Fruit fly (Drosophila melanogaster) whole organism, embryonic: Measurements from ENCODE around the gene Sema5c.
A peak's percentile ranks its signal among the peaks of the same experiment; 100 is the strongest.

Experiments
- Adf1 ChIP-seq: fragments of 200-800 bp; sonication (Bioruptor generic); IDR thresholded peaks from 2 replicates; pipeline ENCODE4 v1.3.6; 2022; ENCODE audit warnings: missing biosample characterization, missing genetic modification characterization
- Asciz ChIP-seq: fragments of 200-800 bp; sonication (Bioruptor generic); optimal IDR thresholded peaks from 2 replicates; lab custom pipeline; 2017; ENCODE audit warnings: missing biosample characterization, mild to moderate bottlenecking, missing genetic modification characterization, missing genetic modification reagents
- Atf6 ChIP-seq: fragments of 200-800 bp; sonication (Bioruptor generic); IDR thresholded peaks from 2 replicates; pipeline ENCODE4 v1.3.6; 2022; ENCODE audit warnings: missing biosample characterization, missing genetic modification characterization
- CG11398 ChIP-seq: fragments of 200-800 bp; sonication (Bioruptor generic); optimal IDR thresholded peaks from 2 replicates; lab custom pipeline; 2016; ENCODE audit warnings: missing biosample characterization, missing genetic modification characterization
- CG11560 ChIP-seq: fragments of 200-800 bp; sonication (Bioruptor generic); IDR thresholded peaks from 3 replicates; pipeline ENCODE4 v1.3.6; 2022; ENCODE audit warnings: missing biosample characterization, missing genetic modification characterization
- CG13296 ChIP-seq: fragments of 200-800 bp; sonication (Bioruptor generic); optimal IDR thresholded peaks from 3 replicates; lab custom pipeline; 2018; ENCODE audit warnings: missing biosample characterization, mild to moderate bottlenecking, missing genetic modification characterization
- CG15269 ChIP-seq: fragments of 200-800 bp; sonication (Bioruptor generic); optimal IDR thresholded peaks from 2 replicates; lab custom pipeline; 2018; ENCODE audit warnings: missing biosample characterization, mild to moderate bottlenecking, missing genetic modification characterization, moderate library complexity
- CG16815 ChIP-seq: fragments of 200-800 bp; sonication (Bioruptor generic); optimal IDR thresholded peaks from 3 replicates; lab custom pipeline; 2017; ENCODE audit warnings: missing biosample characterization, mild to moderate bottlenecking, missing genetic modification characterization
- CG17328 ChIP-seq: fragments of 200-800 bp; sonication (Bioruptor generic); IDR thresholded peaks from 2 replicates; pipeline ENCODE4 v1.3.6; 2022; ENCODE audit warnings: missing biosample characterization, missing genetic modification characterization
- CG2129 ChIP-seq: fragments of 200-800 bp; sonication (Bioruptor generic); IDR thresholded peaks from 2 replicates; pipeline ENCODE4 v1.3.6; 2022; ENCODE audit warnings: missing biosample characterization, missing genetic modification characterization; ENCODE audit not compliant: partially characterized antibody
- CG30020 ChIP-seq: fragments of 200-800 bp; optimal IDR thresholded peaks from 2 replicates; lab custom pipeline; 2019; ENCODE audit warnings: missing biosample characterization, mild to moderate bottlenecking, missing genetic modification characterization, moderate library complexity
- CG31224 ChIP-seq: fragments of 200-800 bp; sonication (Bioruptor generic); IDR thresholded peaks from 2 replicates; pipeline ENCODE4 v1.3.6; 2022; ENCODE audit warnings: missing biosample characterization, missing genetic modification characterization
- CG31441 ChIP-seq: fragments of 200-800 bp; sonication (Bioruptor generic); IDR thresholded peaks from 2 replicates; pipeline ENCODE4 v1.3.6; 2022; ENCODE audit warnings: missing biosample characterization, missing genetic modification characterization
- CG3281 ChIP-seq: fragments of 200-800 bp; sonication (Bioruptor generic); optimal IDR thresholded peaks from 3 replicates; lab custom pipeline; 2017; ENCODE audit warnings: missing biosample characterization, mild to moderate bottlenecking, missing genetic modification characterization
- CG33557 ChIP-seq: fragments of 200-800 bp; sonication (Bioruptor generic); optimal IDR thresholded peaks from 2 replicates; lab custom pipeline; 2019; ENCODE audit warnings: missing biosample characterization, mild to moderate bottlenecking, missing genetic modification characterization, moderate library complexity
- CG3847 ChIP-seq: fragments of 200-800 bp; sonication (Bioruptor generic); IDR thresholded peaks from 2 replicates; pipeline ENCODE4 v1.3.6; 2022; ENCODE audit warnings: missing biosample characterization, missing genetic modification characterization
- CG3995 ChIP-seq: fragments of 200-800 bp; sonication (Bioruptor generic); optimal IDR thresholded peaks from 3 replicates; lab custom pipeline; 2016; ENCODE audit warnings: missing biosample characterization, missing genetic modification characterization
- CG6765 ChIP-seq: fragments of 200-800 bp; sonication (Bioruptor generic); optimal IDR thresholded peaks from 3 replicates; lab custom pipeline; 2017; ENCODE audit warnings: missing biosample characterization, mild to moderate bottlenecking, missing genetic modification characterization
- CG9437 ChIP-seq: fragments of 200-800 bp; sonication (Bioruptor generic); optimal IDR thresholded peaks from 2 replicates; lab custom pipeline; 2018; ENCODE audit warnings: missing biosample characterization, mild to moderate bottlenecking, missing genetic modification characterization
- CG9609 ChIP-seq: fragments of 200-800 bp; sonication (Bioruptor generic); optimal IDR thresholded peaks from 3 replicates; lab custom pipeline; 2016; ENCODE audit warnings: missing biosample characterization, missing genetic modification characterization
- CG9727 ChIP-seq: fragments of 200-800 bp; sonication (Bioruptor generic); optimal IDR thresholded peaks from 3 replicates; lab custom pipeline; 2017; ENCODE audit warnings: missing biosample characterization, mild to moderate bottlenecking, missing genetic modification characterization
- Dbx ChIP-seq: fragments of 200-800 bp; sonication (Bioruptor generic); IDR thresholded peaks from 3 replicates; pipeline ENCODE4 v1.3.6; 2022; ENCODE audit warnings: missing biosample characterization, missing genetic modification characterization
- HLH3B ChIP-seq: fragments of 200-800 bp; sonication (Bioruptor generic); IDR thresholded peaks from 2 replicates; pipeline ENCODE4 v1.3.6; 2022; ENCODE audit warnings: missing biosample characterization, missing genetic modification characterization
- Hand ChIP-seq: fragments of 200-800 bp; sonication (Bioruptor generic); optimal IDR thresholded peaks from 2 replicates; lab custom pipeline; 2017; ENCODE audit warnings: mild to moderate bottlenecking, missing biosample characterization, missing genetic modification reagents, missing genetic modification characterization
- HmgZ ChIP-seq: fragments of 200-800 bp; sonication (Bioruptor generic); optimal IDR thresholded peaks from 2 replicates; lab custom pipeline; 2018; ENCODE audit warnings: missing biosample characterization, mild to moderate bottlenecking, missing genetic modification characterization
- Kr ChIP-seq: fragments of 200-800 bp; sonication (Bioruptor generic); optimal IDR thresholded peaks from 2 replicates; lab custom pipeline; 2017; ENCODE audit warnings: missing biosample characterization, mild to moderate bottlenecking, missing genetic modification characterization
- Lim3 ChIP-seq: fragments of 200-800 bp; sonication (Bioruptor generic); IDR thresholded peaks from 2 replicates; pipeline ENCODE4 v1.3.6; 2022; ENCODE audit warnings: missing biosample characterization, missing genetic modification characterization
- MESR4 ChIP-seq: fragments of 200-800 bp; sonication (Bioruptor generic); optimal IDR thresholded peaks from 2 replicates; lab custom pipeline; 2018; ENCODE audit warnings: missing biosample characterization, mild to moderate bottlenecking, missing genetic modification characterization, moderate library complexity
- MTF-1 ChIP-seq: fragments of 200-800 bp; sonication (Bioruptor generic); optimal IDR thresholded peaks from 2 replicates; lab custom pipeline; 2018; ENCODE audit warnings: missing biosample characterization, mild to moderate bottlenecking, missing genetic modification characterization, borderline replicate concordance
- Mrtf ChIP-seq: fragments of 200-800 bp; sonication (Bioruptor generic); IDR thresholded peaks from 3 replicates; pipeline ENCODE4 v1.3.6; 2022; ENCODE audit warnings: missing biosample characterization, missing genetic modification characterization
- Taf1 ChIP-seq: fragments of 200-800 bp; sonication (Bioruptor generic); IDR thresholded peaks from 2 replicates; pipeline ENCODE4 v1.3.6; 2022; ENCODE audit warnings: missing biosample characterization, missing genetic modification characterization
- Xrp1 ChIP-seq: fragments of 200-800 bp; sonication (Bioruptor generic); IDR thresholded peaks from 2 replicates; pipeline ENCODE4 v1.3.6; 2022; ENCODE audit warnings: missing biosample characterization, missing genetic modification characterization
- ase ChIP-seq: fragments of 200-800 bp; sonication (Bioruptor generic); IDR thresholded peaks from 3 replicates; pipeline ENCODE4 v1.3.6; 2022; ENCODE audit warnings: missing biosample characterization, missing genetic modification characterization
- ato ChIP-seq: fragments of 200-800 bp; sonication (Bioruptor generic); IDR thresholded peaks from 2 replicates; pipeline ENCODE4 v1.3.6; 2022; ENCODE audit warnings: missing biosample characterization, missing genetic modification characterization; ENCODE audit not compliant: partially characterized antibody
- caup ChIP-seq: fragments of 200-800 bp; sonication (Bioruptor generic); optimal IDR thresholded peaks from 3 replicates; lab custom pipeline; 2017; ENCODE audit warnings: missing biosample characterization, mild to moderate bottlenecking, missing genetic modification characterization, moderate library complexity; ENCODE audit not compliant: severe bottlenecking
- chinmo ChIP-seq: fragments of 200-800 bp; sonication (Bioruptor generic); IDR thresholded peaks from 4 replicates; pipeline ENCODE4 v1.3.6; 2022; ENCODE audit warnings: missing biosample characterization, missing genetic modification characterization; ENCODE audit not compliant: partially characterized antibody
- croc ChIP-seq: fragments of 200-800 bp; sonication (Bioruptor generic); conservative IDR thresholded peaks from 3 replicates; pipeline ENCODE4 v1.3.6; 2022; ENCODE audit warnings: missing biosample characterization, missing genetic modification characterization
- crol ChIP-seq: fragments of 200-800 bp; sonication (Bioruptor generic); IDR thresholded peaks from 2 replicates; pipeline ENCODE4 v1.3.6; 2022; ENCODE audit warnings: missing biosample characterization, missing genetic modification characterization
- dimm ChIP-seq: fragments of 200-800 bp; sonication (Bioruptor generic); IDR thresholded peaks from 2 replicates; pipeline ENCODE4 v1.3.6; 2022; ENCODE audit warnings: missing biosample characterization, missing genetic modification characterization
- fd102C ChIP-seq: fragments of 200-800 bp; sonication (Bioruptor generic); optimal IDR thresholded peaks from 2 replicates; lab custom pipeline; 2018; ENCODE audit warnings: missing biosample characterization, mild to moderate bottlenecking, missing genetic modification characterization, moderate library complexity
- gem ChIP-seq: fragments of 200-800 bp; sonication (Bioruptor generic); optimal IDR thresholded peaks from 2 replicates; lab custom pipeline; 2019; ENCODE audit warnings: missing biosample characterization, mild to moderate bottlenecking, missing genetic modification characterization, moderate library complexity
- lmd ChIP-seq: fragments of 200-800 bp; sonication (Bioruptor generic); IDR thresholded peaks from 2 replicates; pipeline ENCODE4 v1.3.6; 2022; ENCODE audit warnings: missing biosample characterization, missing genetic modification characterization
- pan ChIP-seq, 4 experiments: fragments of >200 bp in 3 of 4; fragments of 200-800 bp in 1 of 4; sonication (Bioruptor generic) in 1 of 4; optimal IDR thresholded peaks in 3 of 4; IDR thresholded peaks in 1 of 4; 2 replicates each; pipeline versions ENCODE4 v1.3.6 to Lab custom; 2017 to 2022; ENCODE audit warnings: missing biosample characterization in 2 of 4, missing genetic modification characterization in 2 of 4, mixed read lengths in 1 of 4
- pros ChIP-seq: fragments of 200-800 bp; sonication (Bioruptor generic); optimal IDR thresholded peaks from 3 replicates; lab custom pipeline; 2019; ENCODE audit warnings: missing biosample characterization, mild to moderate bottlenecking, missing genetic modification characterization, moderate library complexity
- schlank ChIP-seq: fragments of 200-800 bp; sonication (Bioruptor generic); optimal IDR thresholded peaks from 2 replicates; lab custom pipeline; 2018; ENCODE audit warnings: missing biosample characterization, mild to moderate bottlenecking, missing genetic modification characterization
- sisA ChIP-seq: fragments of 200-800 bp; sonication (Bioruptor generic); IDR thresholded peaks from 2 replicates; pipeline ENCODE4 v1.3.6; 2022; ENCODE audit warnings: missing biosample characterization, missing genetic modification characterization
- sqz ChIP-seq: fragments of 200-800 bp; sonication (Bioruptor generic); optimal IDR thresholded peaks from 3 replicates; lab custom pipeline; 2018; ENCODE audit warnings: missing biosample characterization, mild to moderate bottlenecking, missing genetic modification characterization
- tgo ChIP-seq: fragments of 200-800 bp; sonication (Bioruptor generic); IDR thresholded peaks from 3 replicates; pipeline ENCODE4 v1.3.6; 2022; ENCODE audit warnings: missing biosample characterization, missing genetic modification characterization
- tin ChIP-seq: fragments of 200-800 bp; sonication (Bioruptor generic); optimal IDR thresholded peaks from 3 replicates; lab custom pipeline; 2016; ENCODE audit warnings: missing biosample characterization, missing genetic modification characterization
- unc-4 ChIP-seq: fragments of 200-800 bp; sonication (Bioruptor generic); IDR thresholded peaks from 2 replicates; pipeline ENCODE4 v1.3.6; 2022; ENCODE audit warnings: missing biosample characterization, missing genetic modification characterization; ENCODE audit not compliant: partially characterized antibody
- yki ChIP-seq: fragments of >200 bp; optimal IDR thresholded peaks from 3 replicates; lab custom pipeline; 2018

The Sema5c gene

DNA sequence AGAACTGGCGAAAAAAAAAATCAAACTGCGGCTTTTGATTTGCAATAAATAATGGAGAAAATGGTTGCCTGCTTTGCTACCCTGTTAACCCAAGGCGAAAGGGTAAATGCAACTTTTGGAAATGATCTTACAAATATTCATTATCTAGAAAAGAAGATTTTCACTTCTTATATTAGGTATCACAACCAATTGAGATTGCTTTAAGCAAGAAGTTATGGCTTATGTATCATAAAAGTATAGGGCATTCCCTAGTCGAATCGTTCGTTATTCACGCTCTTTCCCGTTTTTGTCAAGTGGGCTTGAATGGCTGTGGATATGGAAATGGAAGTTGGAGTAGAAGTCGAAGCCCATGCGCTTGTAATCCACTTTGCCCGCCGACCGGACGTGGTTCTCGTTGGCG lies 51.1 kb downstream of the Sema5c start (continued):
- TF ChIP-seq unc-4 (no peak), dimm (GFP tag; lab: Robert Waterston, UW) (no peak), CG31441 (GFP tag; lab: Robert Waterston, UW) (0 out of 2 replicates have a peak, but pooled peaks have one; percentile 8), CG2129 (GFP tag; lab: Robert Waterston, UW) (no peak), Kr (GFP tag; lab: Kevin White, UChicago) (no peak), CG9727 (no peak), schlank (no peak), pan (optimal IDR thresholded peaks at IDR 0.05; lab: Kevin White, UChicago) (no peak), pan (GFP tag; optimal IDR thresholded peaks at IDR 0.05 in 1 of 2, IDR thresholded peaks at IDR 0.05 in 1 of 2) (no peak), Xrp1 (GFP tag; lab: Robert Waterston, UW) (peak; percentile 22; the same call in 1 of the 2 replicates), CG11398 (GFP tag; lab: Kevin White, UChicago) (no peak), CG3281 (no peak), CG17328 (GFP tag; lab: Robert Waterston, UW) (no peak), CG16815 (no peak), caup (GFP tag; lab: Kevin White, UChicago) (no peak), Asciz (GFP tag; lab: Kevin White, UChicago) (no peak), yki (lab: Kevin White, UChicago) (no peak), CG30020 (tag; lab: Kevin White, UChicago) (no peak), CG11560 (tag; lab: Robert Waterston, UW) (no peak), Mrtf (GFP tag; lab: Robert Waterston, UW) (no peak), Atf6 (GFP tag; lab: Robert Waterston, UW) (no peak), gem (tag; lab: Kevin White, UChicago) (peak; percentile 10), CG31224 (GFP tag; lab: Robert Waterston, UW) (no peak), CG6765 (no peak), CG9437 (GFP tag; lab: Kevin White, UChicago) (no peak), Hand (GFP tag; lab: Kevin White, UChicago) (no peak), MTF-1 (GFP tag; lab: Kevin White, UChicago) (no peak), sisA (GFP tag; lab: Robert Waterston, UW) (no peak), sqz (no peak), HLH3B (GFP tag; lab: Robert Waterston, UW) (no peak; the same call in 1 of the 2 replicates), CG3847 (GFP tag; lab: Robert Waterston, UW) (no peak), CG9609 (no peak), croc (GFP tag; lab: Robert Waterston, UW) (no peak), ato (no peak), CG33557 (GFP tag; lab: Kevin White, UChicago) (no peak), Adf1 (GFP tag; lab: Robert Waterston, UW) (no peak), chinmo (GFP tag; lab: Robert Waterston, UW) (no peak), MESR4 (GFP tag; lab: Kevin White, UChicago) (no peak), crol (GFP tag; lab: Robert Waterston, UW) (no peak), tin (GFP tag; lab: Kevin White, UChicago) (peak; percentile 15), Taf1 (GFP tag; lab: Robert Waterston, UW) (no peak), Dbx (GFP tag; lab: Robert Waterston, UW) (0 out of 3 replicates have a peak, but pooled peaks have one; percentile 19), ase (GFP tag; lab: Robert Waterston, UW) (no peak), CG15269 (tag; lab: Kevin White, UChicago) (no peak), fd102C (GFP tag; lab: Kevin White, UChicago) (no peak), CG13296 (GFP tag; lab: Kevin White, UChicago) (no peak), HmgZ (tag; lab: Kevin White, UChicago) (no peak), lmd (GFP tag; lab: Robert Waterston, UW) (no peak), tgo (GFP tag; lab: Robert Waterston, UW) (no peak), pros (GFP tag; lab: Kevin White, UChicago) (no peak), CG3995 (GFP tag; lab: Kevin White, UChicago) (no peak), Lim3 (GFP tag; lab: Robert Waterston, UW) (no peak)
